Fruit fly (Drosophila melanogaster) Kc167 (cell line): ENCODE data around the gene Hsc20.

ENCODE experiments used
- Myc ChIP-seq: fragments of >200 bp; optimal IDR thresholded peaks from 2 replicates; lab custom pipeline; 2017; ENCODE audit warnings: missing external identifiers
- Sin3A ChIP-seq: fragments of >200 bp; optimal IDR thresholded peaks from 2 replicates; lab custom pipeline; 2018; ENCODE audit warnings: missing external identifiers
- h ChIP-seq: fragments of >200 bp; optimal IDR thresholded peaks from 3 replicates; lab custom pipeline; 2018; ENCODE audit warnings: missing external identifiers
- insv ChIP-seq: fragments of >200 bp; optimal IDR thresholded peaks from 3 replicates; lab custom pipeline; 2018; ENCODE audit warnings: missing external identifiers
- psq ChIP-seq: fragments of >200 bp; optimal IDR thresholded peaks from 2 replicates; lab custom pipeline; 2017; ENCODE audit warnings: missing external identifiers
- ttk ChIP-seq: sonication (Bioruptor generic); optimal IDR thresholded peaks from 2 replicates; lab custom pipeline; 2017; ENCODE audit warnings: missing external identifiers

Hsc20 gene

dm6 chr3L:16232924-16233323 is at the start of gene Hsc20:
TSS of gene Hsc20 (plus strand) at chr3L:16233127.
- no peak for TF ChIP-seq ttk (lab: Kevin White, UChicago)

dm6 chr3L:16183493-16183892 is 49.4 kb upstream of the Hsc20 start:
- TF ChIP-seq Myc (lab: Kevin White, UChicago) (no peak), insv (lab: Kevin White, UChicago) (no peak), psq (no peak), Sin3A (lab: Kevin White, UChicago) (no peak)

- TF ChIP-seq ttk (lab: Kevin White, UChicago) (no peak), Sin3A (lab: Kevin White, UChicago) (no peak), psq (no peak), h (lab: Kevin White, UChicago) (no peak), Myc (lab: Kevin White, UChicago) (no peak), insv (lab: Kevin White, UChicago) (no peak)
Observed at dm6 chr3L:16189058-16189924, 43.6 kb upstream of the Hsc20 start.

dm6 chr3L:16189925-16190231 is 43.0 kb upstream of the Hsc20 start:
- TF ChIP-seq h (lab: Kevin White, UChicago) (no peak), insv (lab: Kevin White, UChicago) (no peak)

dm6 chr3L:16190885-16191284 is 42.0 kb upstream of the Hsc20 start:
- TF ChIP-seq psq = no peak
- TF ChIP-seq Sin3A (lab: Kevin White, UChicago) = no peak
- no peak for TF ChIP-seq insv (lab: Kevin White, UChicago)
- TF ChIP-seq ttk (lab: Kevin White, UChicago) = no peak
- TF ChIP-seq h (lab: Kevin White, UChicago) = no peak
- no peak for TF ChIP-seq Myc (lab: Kevin White, UChicago)

- TF ChIP-seq Sin3A (lab: Kevin White, UChicago) (no peak), ttk (lab: Kevin White, UChicago) (no peak), psq (no peak), h (lab: Kevin White, UChicago) (no peak), insv (lab: Kevin White, UChicago) (no peak), Myc (lab: Kevin White, UChicago) (no peak)
Observed at dm6 chr3L:16192561-16193355, 40.2 kb upstream of the Hsc20 start.

- no peak for TF ChIP-seq insv (lab: Kevin White, UChicago)
- no peak for TF ChIP-seq psq
- no peak for TF ChIP-seq Myc (lab: Kevin White, UChicago)
- TF ChIP-seq h (lab: Kevin White, UChicago) = no peak
Observed at dm6 chr3L:16193851-16194709, 38.8 kb upstream of the Hsc20 start.

dm6 chr3L:16195476-16195958 is 37.4 kb upstream of the Hsc20 start:
- no peak for TF ChIP-seq ttk (lab: Kevin White, UChicago)
- TF ChIP-seq psq = no peak
- TF ChIP-seq Sin3A (lab: Kevin White, UChicago) = no peak

- TF ChIP-seq ttk (lab: Kevin White, UChicago) = no peak
- TF ChIP-seq psq = no peak
- no peak for TF ChIP-seq Myc (lab: Kevin White, UChicago)
- no peak for TF ChIP-seq Sin3A (lab: Kevin White, UChicago)
- no peak for TF ChIP-seq h (lab: Kevin White, UChicago)
- TF ChIP-seq insv (lab: Kevin White, UChicago) = no peak
Observed at dm6 chr3L:16196588-16197183, 36.2 kb upstream of the Hsc20 start.

- TF ChIP-seq Myc (lab: Kevin White, UChicago) (no peak), psq (no peak), insv (lab: Kevin White, UChicago) (no peak), Sin3A (lab: Kevin White, UChicago) (no peak), ttk (lab: Kevin White, UChicago) (no peak), h (lab: Kevin White, UChicago) (no peak)
Observed at dm6 chr3L:16197450-16197918, 35.4 kb upstream of the Hsc20 start, which contains the start of gene CG33687. TSS of gene CG33687 (plus strand) at chr3L:16197868.

dm6 chr3L:16198920-16199319 is 34.0 kb upstream of the Hsc20 start, which contains the start of gene CG33688:
TSS of gene CG33688 (plus strand) at chr3L:16199220.
- no peak for TF ChIP-seq psq
- no peak for TF ChIP-seq ttk (lab: Kevin White, UChicago)
- TF ChIP-seq Myc (lab: Kevin White, UChicago) = no peak
